Worm (Caenorhabditis elegans): ENCODE data around the gene twk-34.

- no peak for TF ChIP-seq pha-4 (tag; optimal IDR thresholded peaks at IDR 0.05)
- TF ChIP-seq elt-3 (tag; optimal IDR thresholded peaks at IDR 0.05), result no peak
- TF ChIP-seq nhr-28 (tag; optimal IDR thresholded peaks at IDR 0.05), result no peak
- no peak for TF ChIP-seq zip-8 (tag; optimal IDR thresholded peaks at IDR 0.05)
- no peak for TF ChIP-seq nhr-76 (tag; optimal IDR thresholded peaks at IDR 0.05)
- TF ChIP-seq blmp-1 (tag; optimal IDR thresholded peaks at IDR 0.05), result no peak
Observed at ce11 chrV:15689952-15690351, 14.8 kb upstream of the twk-34 start, which contains the start of gene nhr-268.
